Fruit fly (Drosophila melanogaster): Measurements from ENCODE around the gene CG14717.

DNA sequence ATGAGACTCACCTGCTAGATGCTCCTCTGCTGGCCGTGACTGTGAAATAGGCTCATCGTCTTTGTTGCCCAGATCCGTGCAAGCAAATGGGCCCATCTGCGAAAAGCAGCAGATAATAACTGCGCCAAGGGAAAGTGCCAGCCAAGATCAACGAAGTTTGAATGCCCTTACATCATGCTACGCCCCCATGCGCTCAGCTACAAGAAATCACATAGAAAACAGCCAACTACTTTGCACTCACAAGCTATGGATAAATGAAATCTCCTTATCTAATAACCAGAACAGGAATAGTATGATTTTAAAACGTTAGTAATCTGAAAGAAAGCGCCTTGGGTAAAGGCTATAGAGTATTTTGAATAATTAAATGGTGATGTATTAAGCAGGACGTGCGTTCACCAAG, 24.5 kb upstream of the CG14717 start:
- TF ChIP-seq Dad (GFP tag; optimal IDR thresholded peaks at IDR 0.05) (no peak), CG6813 (GFP tag; optimal IDR thresholded peaks at IDR 0.05) (no peak)
